Fruit fly (Drosophila melanogaster): ENCODE results near the gene CecC.

CecC gene

DNA sequence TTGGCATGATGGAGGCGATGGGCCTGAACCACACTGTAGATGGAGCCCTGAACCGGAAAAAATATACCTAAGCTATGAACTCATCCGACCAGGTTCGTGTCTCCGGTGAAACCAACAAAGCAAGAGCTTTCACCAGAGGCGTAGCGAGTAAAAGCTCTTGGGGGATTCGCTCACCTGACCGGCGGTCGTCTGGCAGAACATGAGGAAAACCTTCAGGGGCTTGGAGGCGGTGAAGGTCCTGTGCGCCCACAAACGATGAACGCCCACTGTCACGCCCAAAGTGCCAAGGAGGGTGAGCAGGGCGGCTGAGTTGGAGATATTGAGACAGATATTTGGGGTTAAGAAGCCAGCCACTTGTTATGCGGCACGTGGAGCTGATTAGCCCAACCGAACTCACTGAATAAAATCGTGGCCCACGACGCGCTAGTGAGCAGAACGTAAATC, 20.7 kb upstream of the CecC start (continued):
- peak; percentile 70 for TF ChIP-seq Ptx1 (GFP tag; IDR thresholded peaks at IDR 0.05)
- no peak for TF ChIP-seq CG32767 (GFP tag; IDR thresholded peaks at IDR 0.05)
- peak; percentile 47 for TF ChIP-seq Adf1 (GFP tag; IDR thresholded peaks at IDR 0.05)
- TF ChIP-seq ac (GFP tag; optimal IDR thresholded peaks at IDR 0.05) = no peak
- peak; percentile 82 for TF ChIP-seq CG32532 (GFP tag; IDR thresholded peaks at IDR 0.05)
- no peak for TF ChIP-seq CG9437 (GFP tag; optimal IDR thresholded peaks at IDR 0.05)
- peak; percentile 60 for TF ChIP-seq HLH54F (GFP tag; optimal IDR thresholded peaks at IDR 0.05)
- no peak for TF ChIP-seq CG6654 (GFP tag; optimal IDR thresholded peaks at IDR 0.05)
- TF ChIP-seq tll (GFP tag; optimal IDR thresholded peaks at IDR 0.05) = no peak
- TF ChIP-seq tgo (GFP tag; IDR thresholded peaks at IDR 0.05) = peak; percentile 52
- TF ChIP-seq B-H1 (GFP tag; IDR thresholded peaks at IDR 0.05) = peak; percentile 40; the same call in 1 of the 3 replicates
- peak; percentile 79 for TF ChIP-seq CG2120 (GFP tag; optimal IDR thresholded peaks at IDR 0.05)
- peak; percentile 54; the same call in 1 of the 2 replicates for TF ChIP-seq CG11247 (GFP tag; IDR thresholded peaks at IDR 0.05)
- TF ChIP-seq cg (GFP tag; optimal IDR thresholded peaks at IDR 0.05) = no peak
- peak; percentile 35; the same call in 1 of the 2 replicates for TF ChIP-seq Drgx (GFP tag; IDR thresholded peaks at IDR 0.05)
- TF ChIP-seq sima (GFP tag; optimal IDR thresholded peaks at IDR 0.05) = no peak
- no peak for TF ChIP-seq esg (GFP tag; conservative IDR thresholded peaks at IDR 0.05)
- no peak for TF ChIP-seq CG7357 (GFP tag; IDR thresholded peaks at IDR 0.05)
- no peak for TF ChIP-seq kay (GFP tag; optimal IDR thresholded peaks at IDR 0.05)
- no peak for TF ChIP-seq en (GFP tag; optimal IDR thresholded peaks at IDR 0.05)
- TF ChIP-seq ERR (GFP tag; optimal IDR thresholded peaks at IDR 0.05) = peak; percentile 11
- TF ChIP-seq CG6254 (GFP tag; optimal IDR thresholded peaks at IDR 0.05) = no peak
- TF ChIP-seq h (optimal IDR thresholded peaks at IDR 0.05) = no peak
- no peak for TF ChIP-seq mam (GFP tag; optimal IDR thresholded peaks at IDR 0.05)
- no peak for TF ChIP-seq CG3838 (GFP tag; optimal IDR thresholded peaks at IDR 0.05)
- TF ChIP-seq CG18476 (GFP tag; optimal IDR thresholded peaks at IDR 0.05) = no peak
- TF ChIP-seq CoRest (tag; optimal IDR thresholded peaks at IDR 0.05) = peak; percentile 32
- TF ChIP-seq sr (GFP tag; IDR thresholded peaks at IDR 0.05) = no peak
- TF ChIP-seq salm (tag; optimal IDR thresholded peaks at IDR 0.05) = no peak
- no peak for TF ChIP-seq CG14710 (tag; optimal IDR thresholded peaks at IDR 0.05)
- no peak for TF ChIP-seq hth (optimal IDR thresholded peaks at IDR 0.05)
- TF ChIP-seq shn (GFP tag; optimal IDR thresholded peaks at IDR 0.05) = peak; percentile 22
- no peak for TF ChIP-seq dimm (GFP tag; IDR thresholded peaks at IDR 0.05)
- no peak for TF ChIP-seq Ets65A (GFP tag)
- no peak; the same call in 1 of the 2 replicates for TF ChIP-seq Doc2 (GFP tag; IDR thresholded peaks at IDR 0.05)
- no peak for TF ChIP-seq Dfd (GFP tag; optimal IDR thresholded peaks at IDR 0.05)
- no peak for TF ChIP-seq CG42726 (GFP tag; IDR thresholded peaks at IDR 0.05; ENCODE audit: partially characterized antibody)
- TF ChIP-seq jigr1 (GFP tag; IDR thresholded peaks at IDR 0.05) = no peak
- no peak for TF ChIP-seq Six4 (GFP tag; optimal IDR thresholded peaks at IDR 0.05)
- peak; percentile 1 for TF ChIP-seq CG13894 (tag; optimal IDR thresholded peaks at IDR 0.05)
- no peak for TF ChIP-seq fd96Cb (tag; optimal IDR thresholded peaks at IDR 0.05)
- TF ChIP-seq Rfx (GFP tag; IDR thresholded peaks at IDR 0.05) = peak; percentile 88
- TF ChIP-seq Deaf1 (tag; optimal IDR thresholded peaks at IDR 0.05) = peak; percentile 60
- no peak for TF ChIP-seq Trl (optimal IDR thresholded peaks at IDR 0.05)
- TF ChIP-seq Trl (GFP tag; optimal IDR thresholded peaks at IDR 0.05) = no peak
- no peak for TF ChIP-seq so (GFP tag; IDR thresholded peaks at IDR 0.05)
- peak; percentile 31 for TF ChIP-seq CG34376 (GFP tag; optimal IDR thresholded peaks at IDR 0.05)
- no peak for TF ChIP-seq CG10565 (GFP tag; optimal IDR thresholded peaks at IDR 0.05)
- TF ChIP-seq tin (GFP tag; optimal IDR thresholded peaks at IDR 0.05) = peak; percentile 42
- peak; percentile 62 for TF ChIP-seq Xbp1 (GFP tag; optimal IDR thresholded peaks at IDR 0.05)
- peak; percentile 31; the same call in 1 of the 4 replicates for TF ChIP-seq chinmo (GFP tag; IDR thresholded peaks at IDR 0.05; ENCODE audit: partially characterized antibody)
- TF ChIP-seq phol (tag; optimal IDR thresholded peaks at IDR 0.05) = peak; percentile 10
- TF ChIP-seq CG8765 (GFP tag; IDR thresholded peaks at IDR 0.05) = no peak

Measured in whole organism, embryonic.